Worm (Caenorhabditis elegans) whole organism, L2 larva: ENCODE data around the gene C04E7.3.
"Not testable (repeated sequence)": the region's sequence is repeated elsewhere in the genome, so short reads cannot be mapped to it uniquely, and the experiment has no call there.

Source experiments
- C34F6.9 ChIP-seq: fragments of 150-350 bp; optimal IDR thresholded peaks from 2 replicates; lab custom pipeline; 2014; ENCODE audit warnings: missing biosample characterization, missing genetic modification characterization
- F13H6.1 ChIP-seq: sonication (generic microtip); optimal IDR thresholded peaks from 2 replicates; lab custom pipeline; 2016; ENCODE audit warnings: missing genetic modification characterization, missing compliant biosample characterization
- R02D3.7 ChIP-seq: fragments of 150-350 bp; optimal IDR thresholded peaks from 2 replicates; lab custom pipeline; 2014; ENCODE audit warnings: missing biosample characterization, missing genetic modification characterization
- alr-1 ChIP-seq: fragments of 150-350 bp; optimal IDR thresholded peaks from 2 replicates; lab custom pipeline; 2014; ENCODE audit warnings: missing biosample characterization, missing genetic modification characterization
- ama-1 ChIP-seq: fragments of 150-350 bp; optimal IDR thresholded peaks from 2 replicates; lab custom pipeline; 2018; ENCODE audit warnings: inconsistent platforms
- blmp-1 ChIP-seq: sonication (generic microtip); optimal IDR thresholded peaks from 2 replicates; lab custom pipeline; 2017; ENCODE audit warnings: missing genetic modification characterization, mild to moderate bottlenecking, missing compliant biosample characterization, antibody characterized with exemption, moderate library complexity; ENCODE audit not compliant: insufficient read depth
- ceh-16 ChIP-seq: fragments of 150-350 bp; optimal IDR thresholded peaks from 2 replicates; lab custom pipeline; 2014; ENCODE audit warnings: missing biosample characterization, missing genetic modification characterization
- crh-2 ChIP-seq: sonication (generic microtip); optimal IDR thresholded peaks from 2 replicates; lab custom pipeline; 2017; ENCODE audit warnings: missing biosample characterization, missing genetic modification characterization
- egl-27 ChIP-seq: sonication (generic microtip); optimal IDR thresholded peaks from 3 replicates; lab custom pipeline; 2017; ENCODE audit warnings: missing biosample characterization, missing genetic modification reagents, missing genetic modification characterization
- elt-1 ChIP-seq: fragments of 150-350 bp; optimal IDR thresholded peaks from 2 replicates; lab custom pipeline; 2014; ENCODE audit warnings: missing biosample characterization, missing genetic modification characterization
- lin-11 ChIP-seq: fragments of 150-350 bp; sonication (generic microtip); optimal IDR thresholded peaks from 2 replicates; lab custom pipeline; 2014; ENCODE audit warnings: missing biosample characterization, missing genetic modification characterization, inconsistent platforms, mixed read lengths
- lin-13 ChIP-seq: fragments of 150-350 bp; optimal IDR thresholded peaks from 2 replicates; lab custom pipeline; 2014; ENCODE audit warnings: missing biosample characterization, missing genetic modification reagents, missing genetic modification characterization
- lin-39 ChIP-seq: fragments of 150-350 bp; optimal IDR thresholded peaks from 2 replicates; lab custom pipeline; 2014; ENCODE audit warnings: missing biosample characterization, missing genetic modification reagents, missing genetic modification characterization
- lsy-2 ChIP-seq, 2 experiments: fragments of 150-350 bp in 1 of 2; sonication (generic microtip) in 1 of 2; optimal IDR thresholded peaks; 2 replicates each; lab custom pipeline; 2014 to 2017; ENCODE audit warnings: missing biosample characterization in 2 of 2, missing genetic modification characterization in 2 of 2
- mab-5 ChIP-seq: fragments of 150-350 bp; optimal IDR thresholded peaks from 2 replicates; lab custom pipeline; 2014; ENCODE audit warnings: missing biosample characterization, missing genetic modification characterization
- nhr-10 ChIP-seq: sonication (generic microtip); optimal IDR thresholded peaks from 2 replicates; lab custom pipeline; 2017; ENCODE audit warnings: missing biosample characterization, missing genetic modification characterization
- nhr-11 ChIP-seq: fragments of 150-350 bp; optimal IDR thresholded peaks from 2 replicates; lab custom pipeline; 2014; ENCODE audit warnings: missing biosample characterization, missing genetic modification characterization
- nhr-12 ChIP-seq: fragments of 150-350 bp; optimal IDR thresholded peaks from 2 replicates; lab custom pipeline; 2014; ENCODE audit warnings: missing biosample characterization, missing genetic modification characterization
- nhr-21 ChIP-seq: fragments of 150-350 bp; optimal IDR thresholded peaks from 2 replicates; lab custom pipeline; 2014; ENCODE audit warnings: missing biosample characterization, missing genetic modification characterization
- nhr-23 ChIP-seq: fragments of 150-350 bp; optimal IDR thresholded peaks from 2 replicates; lab custom pipeline; 2014; ENCODE audit warnings: missing biosample characterization, missing genetic modification reagents, missing genetic modification characterization
- nhr-237 ChIP-seq: fragments of 150-350 bp; optimal IDR thresholded peaks from 2 replicates; lab custom pipeline; 2014; ENCODE audit warnings: missing biosample characterization, missing genetic modification characterization
- nhr-25 ChIP-seq: fragments of 150-350 bp; sonication (generic microtip); optimal IDR thresholded peaks from 3 replicates; lab custom pipeline; 2014; ENCODE audit warnings: missing biosample characterization, missing genetic modification characterization
- nhr-6 ChIP-seq: fragments of 150-350 bp; optimal IDR thresholded peaks from 2 replicates; lab custom pipeline; 2014; ENCODE audit warnings: missing biosample characterization, missing genetic modification characterization
- nhr-77 ChIP-seq: fragments of 150-350 bp; optimal IDR thresholded peaks from 2 replicates; lab custom pipeline; 2014; ENCODE audit warnings: missing biosample characterization, missing genetic modification characterization
- peb-1 ChIP-seq: fragments of 150-350 bp; optimal IDR thresholded peaks from 2 replicates; lab custom pipeline; 2014; ENCODE audit warnings: missing biosample characterization, missing genetic modification characterization
- sem-4 ChIP-seq: fragments of 150-350 bp; optimal IDR thresholded peaks from 2 replicates; lab custom pipeline; 2014; ENCODE audit warnings: missing biosample characterization, missing genetic modification reagents, missing genetic modification characterization
- skn-1 ChIP-seq: sonication (generic microtip); optimal IDR thresholded peaks from 2 replicates; lab custom pipeline; 2017; ENCODE audit warnings: missing biosample characterization, missing genetic modification characterization
- sma-3 ChIP-seq: sonication (generic microtip); optimal IDR thresholded peaks from 2 replicates; lab custom pipeline; 2016; ENCODE audit warnings: missing genetic modification reagents, missing genetic modification characterization, missing compliant biosample characterization
- sma-9 ChIP-seq, 2 experiments: fragments of 150-350 bp in 1 of 2; sonication (generic microtip) in 1 of 2; optimal IDR thresholded peaks; 2 replicates each; lab custom pipeline; 2014 to 2016; ENCODE audit warnings: missing genetic modification characterization in 2 of 2, mild to moderate bottlenecking in 1 of 2, missing biosample characterization in 1 of 2, missing compliant biosample characterization in 1 of 2, missing genetic modification reagents in 1 of 2, moderate library complexity in 1 of 2
- snpc-4 ChIP-seq: fragments of 150-350 bp; optimal IDR thresholded peaks from 2 replicates; lab custom pipeline; 2014; ENCODE audit warnings: missing biosample characterization, missing genetic modification characterization
- unc-55 ChIP-seq: fragments of 150-350 bp; sonication (generic microtip); optimal IDR thresholded peaks from 3 replicates; lab custom pipeline; 2014; ENCODE audit warnings: missing biosample characterization, missing genetic modification reagents, missing genetic modification characterization
- unc-62 ChIP-seq: fragments of 150-350 bp; optimal IDR thresholded peaks from 2 replicates; lab custom pipeline; 2014; ENCODE audit warnings: missing biosample characterization, missing genetic modification reagents, missing genetic modification characterization
- zag-1 ChIP-seq: fragments of 150-350 bp; optimal IDR thresholded peaks from 2 replicates; lab custom pipeline; 2014; ENCODE audit warnings: missing biosample characterization, missing genetic modification characterization
- ztf-11 ChIP-seq: sonication (generic microtip); optimal IDR thresholded peaks from 2 replicates; lab custom pipeline; 2017; ENCODE audit warnings: missing biosample characterization, missing genetic modification characterization

The C04E7.3 gene

ce11 chrX:347117-347516 lies at the start of gene C04E7.3:
Gene C04E7.3, minus strand, starts transcription at chrX:347217.
- not testable (repeated sequence) for TF ChIP-seq peb-1; sma-9 (GFP tag; optimal IDR thresholded peaks at IDR 0.05; lab: Kevin White, UChicago); sma-9 (tag; optimal IDR thresholded peaks at IDR 0.05; lab: Kevin White, UChicago); unc-62 (GFP tag; lab: Kevin White, UChicago)

DNA sequence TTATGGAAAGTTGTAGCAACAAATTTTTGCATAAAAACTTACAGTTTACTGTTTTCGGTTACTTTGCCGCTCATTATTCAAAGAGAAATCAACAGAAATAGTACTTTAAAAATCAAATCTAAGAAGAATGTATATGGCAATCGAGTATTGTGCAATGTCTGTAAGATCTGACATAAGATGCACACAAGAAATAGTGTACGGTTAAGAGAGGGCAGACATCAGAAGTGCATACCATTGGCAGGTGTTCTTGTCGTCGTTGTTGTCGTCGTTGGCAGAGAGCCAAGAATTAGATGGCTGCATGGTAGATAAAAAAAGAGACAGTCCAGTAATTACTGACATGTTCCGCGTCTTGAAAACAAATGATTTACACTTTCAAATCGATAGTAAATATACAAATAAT lies 47.7 kb upstream of the C04E7.3 start, which contains the start of gene R04A9.7:
R04A9.7 (minus strand) TSS at position 184 of the 400 bp plus-strand sequence.
- TF ChIP-seq lin-13 (GFP tag; lab: Kevin White, UChicago): no peak
- no peak for TF ChIP-seq sem-4 (tag; lab: Kevin White, UChicago)
- no peak for TF ChIP-seq lin-11 (tag; lab: Kevin White, UChicago)
- TF ChIP-seq R02D3.7 (tag; lab: Kevin White, UChicago): no peak
- TF ChIP-seq egl-27 (tag; lab: Kevin White, UChicago): no peak
- no peak for TF ChIP-seq sma-9 (GFP tag; optimal IDR thresholded peaks at IDR 0.05; lab: Kevin White, UChicago)
- no peak for TF ChIP-seq sma-9 (tag; optimal IDR thresholded peaks at IDR 0.05; lab: Kevin White, UChicago)
- TF ChIP-seq nhr-6: no peak
- no peak for TF ChIP-seq nhr-10 (tag; lab: Kevin White, UChicago)
- no peak for TF ChIP-seq C34F6.9 (tag; lab: Kevin White, UChicago)
- TF ChIP-seq nhr-25 (tag; lab: Kevin White, UChicago): no peak
- TF ChIP-seq unc-55 (GFP tag; lab: Kevin White, UChicago): no peak
- TF ChIP-seq lin-39 (tag; lab: Kevin White, UChicago): no peak
- no peak for TF ChIP-seq ama-1 (lab: Kevin White, UChicago)
- TF ChIP-seq alr-1 (tag; lab: Kevin White, UChicago): no peak
- TF ChIP-seq nhr-21 (tag; lab: Kevin White, UChicago): no peak
- TF ChIP-seq nhr-11 (tag; lab: Kevin White, UChicago): no peak
- TF ChIP-seq nhr-237 (tag; lab: Kevin White, UChicago): no peak
- TF ChIP-seq crh-2 (tag; lab: Kevin White, UChicago): no peak
- TF ChIP-seq nhr-77 (tag; lab: Kevin White, UChicago): no peak

ce11 chrX:390469-390868 lies 43.5 kb upstream of the C04E7.3 start, which contains the start of gene R04A9.9:
Gene R04A9.9, minus strand, starts transcription at chrX:390569.
- no peak for TF ChIP-seq skn-1 (tag; lab: Kevin White, UChicago)
- TF ChIP-seq nhr-23 (tag; lab: Kevin White, UChicago): no peak
- TF ChIP-seq unc-55 (GFP tag; lab: Kevin White, UChicago): no peak
- TF ChIP-seq sem-4 (tag; lab: Kevin White, UChicago): no peak
- no peak for TF ChIP-seq sma-3 (GFP tag; lab: Kevin White, UChicago)
- TF ChIP-seq blmp-1 (tag; lab: Kevin White, UChicago): no peak
- TF ChIP-seq R02D3.7 (tag; lab: Kevin White, UChicago): no peak
- no peak for TF ChIP-seq ceh-16 (tag; lab: Kevin White, UChicago)
- TF ChIP-seq nhr-25 (tag; lab: Kevin White, UChicago): no peak
- no peak for TF ChIP-seq elt-1 (tag; lab: Kevin White, UChicago)
- no peak for TF ChIP-seq mab-5 (tag; lab: Kevin White, UChicago)
- TF ChIP-seq ama-1 (lab: Kevin White, UChicago): no peak
- no peak for TF ChIP-seq nhr-237 (tag; lab: Kevin White, UChicago)
- no peak for TF ChIP-seq snpc-4 (tag; lab: Kevin White, UChicago)
- no peak for TF ChIP-seq egl-27 (tag; lab: Kevin White, UChicago)
- no peak for TF ChIP-seq F13H6.1
- TF ChIP-seq nhr-21 (tag; lab: Kevin White, UChicago): no peak
- TF ChIP-seq ztf-11 (tag; lab: Kevin White, UChicago): no peak
- TF ChIP-seq nhr-12 (tag; lab: Kevin White, UChicago): no peak
- TF ChIP-seq lsy-2 (tag; optimal IDR thresholded peaks at IDR 0.05; lab: Kevin White, UChicago): no peak

- no peak for TF ChIP-seq zag-1 (tag; lab: Kevin White, UChicago)
- no peak for TF ChIP-seq blmp-1 (tag; lab: Kevin White, UChicago)
- TF ChIP-seq unc-62 (GFP tag; lab: Kevin White, UChicago): no peak
- no peak for TF ChIP-seq elt-1 (tag; lab: Kevin White, UChicago)
- TF ChIP-seq R02D3.7 (tag; lab: Kevin White, UChicago): no peak
- no peak for TF ChIP-seq F13H6.1
Measured at ce11 chrX:389566-389965, 42.5 kb upstream of the C04E7.3 start.
